5 worm cellular contexts compared by ENCODE assay signal in genomic region chrIII:9254988-9255387, ce11.
TF ChIP-seq lines count a peak whose summit lies in the region.

No protein-coding gene starts in this region.

TF ChIP-seq in whole organism, L1 larva, 84 proteins besides CTCF, POLR2A, EP300 and RAD21:
- TF ChIP-seq nhr-71 (tag; optimal IDR thresholded peaks at IDR 0.05; lab: Kevin White, UChicago) (no peak), lin-35 (GFP tag; optimal IDR thresholded peaks at IDR 0.05; lab: Kevin White, UChicago) (peak in 1 of 2 experiments; percentile 13), ama-1 (optimal IDR thresholded peaks at IDR 0.05; lab: Kevin White, UChicago) (no peak), elt-2 (tag; optimal IDR thresholded peaks at IDR 0.05; lab: Kevin White, UChicago) (peak; percentile 50), grh-1 (GFP tag; IDR thresholded peaks at IDR 0.05; lab: Robert Waterston, UW) (no peak), unc-130 (tag; optimal IDR thresholded peaks at IDR 0.05; lab: Kevin White, UChicago) (no peak), C16A3.4 (tag; optimal IDR thresholded peaks at IDR 0.05; lab: Kevin White, UChicago) (no peak), nhr-76 (tag; optimal IDR thresholded peaks at IDR 0.05; lab: Kevin White, UChicago) (no peak)

TF ChIP-seq in whole organism, L2 larva, 48 proteins besides CTCF, POLR2A, EP300 and RAD21:
- peak; percentile 19 for TF ChIP-seq F13H6.1 (tag; optimal IDR thresholded peaks at IDR 0.05; lab: Kevin White, UChicago)
- no peak for TF ChIP-seq nhr-12 (tag; optimal IDR thresholded peaks at IDR 0.05; lab: Kevin White, UChicago)
- no peak for TF ChIP-seq mab-5 (tag; optimal IDR thresholded peaks at IDR 0.05; lab: Kevin White, UChicago)
TF ChIP-seq in whole organism, L2 larva: peak in this region for 1.

TF ChIP-seq in whole organism, L3 larva, 47 proteins besides CTCF, POLR2A, EP300 and RAD21:
- TF ChIP-seq ztf-4 (tag; optimal IDR thresholded peaks at IDR 0.05; lab: Kevin White, UChicago) (no peak), R02D3.7 (tag; optimal IDR thresholded peaks at IDR 0.05; lab: Kevin White, UChicago) (no peak), fos-1 (tag; optimal IDR thresholded peaks at IDR 0.05; lab: Kevin White, UChicago) (no peak), elt-3 (tag; optimal IDR thresholded peaks at IDR 0.05; lab: Kevin White, UChicago) (no peak), pha-4 (tag; optimal IDR thresholded peaks at IDR 0.05; lab: Kevin White, UChicago) (no peak), sea-2 (GFP tag; optimal IDR thresholded peaks at IDR 0.05; lab: Kevin White, UChicago) (no peak), nhr-77 (tag; optimal IDR thresholded peaks at IDR 0.05; lab: Kevin White, UChicago) (no peak), elt-2 (tag; optimal IDR thresholded peaks at IDR 0.05; lab: Kevin White, UChicago) (peak; percentile 81), ceh-28 (tag; optimal IDR thresholded peaks at IDR 0.05; lab: Kevin White, UChicago) (no peak), nhr-11 (tag; optimal IDR thresholded peaks at IDR 0.05; lab: Kevin White, UChicago) (no peak), fkh-2 (tag; optimal IDR thresholded peaks at IDR 0.05; lab: Kevin White, UChicago) (no peak), unc-62 (GFP tag; optimal IDR thresholded peaks at IDR 0.05; lab: Kevin White, UChicago) (no peak), jun-1 (tag; optimal IDR thresholded peaks at IDR 0.05; lab: Kevin White, UChicago) (peak; percentile 26), nhr-12 (tag; optimal IDR thresholded peaks at IDR 0.05; lab: Kevin White, UChicago) (no peak), pqm-1 (tag; optimal IDR thresholded peaks at IDR 0.05; lab: Kevin White, UChicago) (peak; percentile 51), nfya-1 (tag; optimal IDR thresholded peaks at IDR 0.05; lab: Kevin White, UChicago; ENCODE audit: insufficient read depth) (no peak), ceh-16 (tag; optimal IDR thresholded peaks at IDR 0.05; lab: Kevin White, UChicago) (no peak), ztf-11 (tag; optimal IDR thresholded peaks at IDR 0.05; lab: Kevin White, UChicago) (no peak)

TF ChIP-seq in whole organism, L4 larva, 104 proteins besides CTCF, POLR2A, EP300 and RAD21 (continues in another document):
- TF ChIP-seq fos-1 (tag; optimal IDR thresholded peaks at IDR 0.05; lab: Kevin White, UChicago) (no peak), ceh-62 (tag; optimal IDR thresholded peaks at IDR 0.05; lab: Kevin White, UChicago) (no peak), hlh-30 (tag; optimal IDR thresholded peaks at IDR 0.05; lab: Kevin White, UChicago; ENCODE audit: insufficient read depth) (peak; percentile 51), nhr-25 (tag; optimal IDR thresholded peaks at IDR 0.05; lab: Kevin White, UChicago; ENCODE audit: borderline replicate concordance, insufficient read depth) (no peak), mxl-3 (GFP tag; optimal IDR thresholded peaks at IDR 0.05; lab: Kevin White, UChicago) (no peak), Y48G9A.11 (GFP tag; IDR thresholded peaks at IDR 0.05; lab: Robert Waterston, UW) (no peak), mep-1 (tag; optimal IDR thresholded peaks at IDR 0.05; lab: Kevin White, UChicago) (no peak), attf-4 (tag; optimal IDR thresholded peaks at IDR 0.05; lab: Kevin White, UChicago) (no peak), egl-27 (tag; optimal IDR thresholded peaks at IDR 0.05; lab: Kevin White, UChicago) (no peak), cey-2 (tag; optimal IDR thresholded peaks at IDR 0.05; lab: Kevin White, UChicago; ENCODE audit: borderline replicate concordance, insufficient read depth) (no peak), mdt-29 (GFP tag; IDR thresholded peaks at IDR 0.05; lab: Robert Waterston, UW) (no peak), ama-1 (optimal IDR thresholded peaks at IDR 0.05; lab: Kevin White, UChicago) (no peak), D1046.2 (GFP tag; IDR thresholded peaks at IDR 0.05; lab: Robert Waterston, UW) (no peak), ZK337.2 (GFP tag; IDR thresholded peaks at IDR 0.05; lab: Robert Waterston, UW) (no peak), nhr-42 (GFP tag; IDR thresholded peaks at IDR 0.05; lab: Robert Waterston, UW) (no peak), zag-1 (tag; optimal IDR thresholded peaks at IDR 0.05; lab: Kevin White, UChicago) (no peak), lin-39 (tag; optimal IDR thresholded peaks at IDR 0.05; lab: Kevin White, UChicago) (no peak), mdl-1 (tag; optimal IDR thresholded peaks at IDR 0.05; lab: Kevin White, UChicago) (no peak), nhr-48 (tag; optimal IDR thresholded peaks at IDR 0.05; lab: Kevin White, UChicago) (no peak), daf-16 (GFP tag; optimal IDR thresholded peaks at IDR 0.05; lab: Kevin White, UChicago) (no peak), daf-16 (tag; optimal IDR thresholded peaks at IDR 0.05; lab: Kevin White, UChicago) (peak; percentile 63), ceh-28 (tag; optimal IDR thresholded peaks at IDR 0.05; lab: Kevin White, UChicago) (no peak), lim-7 (GFP tag; IDR thresholded peaks at IDR 0.05; lab: Robert Waterston, UW) (no peak), fkh-10 (GFP tag; optimal IDR thresholded peaks at IDR 0.05; lab: Kevin White, UChicago) (no peak), ceh-20 (GFP tag; IDR thresholded peaks at IDR 0.05; lab: Robert Waterston, UW) (no peak), nhr-28 (tag; optimal IDR thresholded peaks at IDR 0.05; lab: Kevin White, UChicago) (peak; percentile 79), unc-62 (GFP tag; optimal IDR thresholded peaks at IDR 0.05 in 1 of 2; lab: Kevin White, UChicago) (peak in 1 of 2 experiments; percentile 23), unc-62 (tag; optimal IDR thresholded peaks at IDR 0.05; lab: Kevin White, UChicago) (no peak), nhr-41 (GFP tag; IDR thresholded peaks at IDR 0.05; lab: Robert Waterston, UW) (no peak), arid-1 (GFP tag; conservative IDR thresholded peaks at IDR 0.05; lab: Robert Waterston, UW) (no peak), madf-5 (GFP tag; IDR thresholded peaks at IDR 0.05; lab: Robert Waterston, UW) (no peak), tag-97 (GFP tag; IDR thresholded peaks at IDR 0.05; lab: Robert Waterston, UW) (no peak), Y105C5A.15 (GFP tag; IDR thresholded peaks at IDR 0.05; lab: Robert Waterston, UW) (no peak), snpc-4 (tag; optimal IDR thresholded peaks at IDR 0.05; lab: Kevin White, UChicago) (no peak), daf-19 (GFP tag; conservative IDR thresholded peaks at IDR 0.05; lab: Robert Waterston, UW) (no peak)

TF ChIP-seq in whole organism, young adult, 124 proteins besides CTCF, POLR2A, EP300 and RAD21:
- TF ChIP-seq nhr-80 (tag; optimal IDR thresholded peaks at IDR 0.05; lab: Kevin White, UChicago) (peak; percentile 69), Y67H2A.10 (GFP tag; conservative IDR thresholded peaks at IDR 0.05; lab: Robert Waterston, UW) (no peak)
